Worm (Caenorhabditis elegans) whole organism, L1 larva: Measurements from ENCODE around the gene B0024.4.

Experiments
- C34B4.2 ChIP-seq: sonication (generic microtip); optimal IDR thresholded peaks from 2 replicates; lab custom pipeline; 2017; ENCODE audit warnings: mild to moderate bottlenecking, missing genetic modification characterization, missing compliant biosample characterization
- Y116A8C.19 ChIP-seq: sonication (generic microtip); optimal IDR thresholded peaks from 2 replicates; lab custom pipeline; 2016; ENCODE audit warnings: missing compliant biosample characterization, missing genetic modification characterization, borderline replicate concordance
- aha-1 ChIP-seq: fragments of 150-350 bp; optimal IDR thresholded peaks from 2 replicates; lab custom pipeline; 2014; ENCODE audit warnings: missing biosample characterization, missing genetic modification characterization
- aly-2 ChIP-seq: fragments of 150-350 bp; optimal IDR thresholded peaks from 2 replicates; lab custom pipeline; 2014; ENCODE audit warnings: missing biosample characterization, missing genetic modification characterization
- ama-1 ChIP-seq: fragments of 150-350 bp; optimal IDR thresholded peaks from 2 replicates; lab custom pipeline; 2014
- ces-1 ChIP-seq: fragments of 150-350 bp; optimal IDR thresholded peaks from 2 replicates; lab custom pipeline; 2014; ENCODE audit warnings: missing biosample characterization, missing genetic modification reagents, missing genetic modification characterization
- egl-27 ChIP-seq, 2 experiments: fragments of 150-350 bp in 1 of 2; sonication (generic microtip); optimal IDR thresholded peaks; 3 replicates each; lab custom pipeline; 2017 to 2018; ENCODE audit warnings: missing biosample characterization in 2 of 2, missing genetic modification characterization in 2 of 2, missing genetic modification reagents in 2 of 2
- fkh-10 ChIP-seq: sonication (generic microtip); optimal IDR thresholded peaks from 2 replicates; lab custom pipeline; 2017; ENCODE audit warnings: missing biosample characterization, missing genetic modification reagents, missing genetic modification characterization
- isw-1 ChIP-seq: fragments of 200-800 bp; sonication (Bioruptor generic); IDR thresholded peaks from 2 replicates; pipeline ENCODE4 v1.3.6; 2022; ENCODE audit warnings: missing genetic modification characterization, missing compliant biosample characterization
- nhr-12 ChIP-seq: sonication (generic microtip); optimal IDR thresholded peaks from 2 replicates; lab custom pipeline; 2017; ENCODE audit warnings: missing biosample characterization, missing genetic modification characterization
- nhr-77 ChIP-seq: fragments of 150-350 bp; optimal IDR thresholded peaks from 2 replicates; lab custom pipeline; 2014; ENCODE audit warnings: missing biosample characterization, missing genetic modification characterization
- skn-1 ChIP-seq: fragments of 150-350 bp; optimal IDR thresholded peaks from 2 replicates; lab custom pipeline; 2014; ENCODE audit warnings: missing biosample characterization, missing genetic modification characterization
- sptf-1 ChIP-seq: fragments of 150-350 bp; optimal IDR thresholded peaks from 2 replicates; lab custom pipeline; 2014; ENCODE audit warnings: missing biosample characterization, missing genetic modification characterization

DNA sequence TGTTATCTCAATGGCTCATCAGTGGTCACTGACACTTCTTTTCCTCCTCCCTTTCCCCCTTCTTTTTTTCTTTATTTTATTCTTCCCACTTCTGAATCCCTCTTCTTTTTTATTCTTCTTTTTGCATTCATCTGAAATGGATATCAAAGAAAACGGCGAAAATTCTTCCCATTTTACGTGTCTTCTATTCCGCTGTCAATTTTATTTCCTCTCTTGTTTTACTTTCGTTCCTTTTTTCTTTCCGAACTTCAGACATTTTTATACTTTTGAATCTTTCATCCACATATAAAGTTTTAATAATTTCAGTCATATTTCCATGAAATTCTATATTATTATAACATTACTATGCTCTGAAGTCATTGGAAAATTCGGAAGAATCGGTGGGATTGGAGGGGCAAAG, 9.9 kb upstream of the B0024.4 start, which contains the start of gene B0024.3:
- TF ChIP-seq aly-2 (no peak), isw-1 (GFP tag; lab: Robert Waterston, UW) (no peak), egl-27 (tag; optimal IDR thresholded peaks at IDR 0.05; lab: Kevin White, UChicago) (no peak), nhr-77 (tag; lab: Kevin White, UChicago) (no peak), skn-1 (tag; lab: Kevin White, UChicago) (no peak), sptf-1 (no peak), fkh-10 (GFP tag; lab: Kevin White, UChicago) (no peak), Y116A8C.19 (tag; lab: Kevin White, UChicago) (no peak), aha-1 (no peak), C34B4.2 (tag; lab: Kevin White, UChicago) (no peak), ces-1 (GFP tag; lab: Kevin White, UChicago) (no peak), ama-1 (lab: Kevin White, UChicago) (no peak), nhr-12 (tag; lab: Kevin White, UChicago) (no peak)
